Fruit fly (Drosophila melanogaster): ENCODE results near the gene CG44271.

dm6 chr2L:6786674-6787028 lies 38.9 kb upstream of the CG44271 start, which contains the start of gene nrv1:
- TF ChIP-seq CG12768 (GFP tag; optimal IDR thresholded peaks at IDR 0.05) (no peak), cnc (optimal IDR thresholded peaks at IDR 0.05) (no peak), CG7045 (GFP tag; optimal IDR thresholded peaks at IDR 0.05) (no peak), kay (GFP tag; ENCODE audit: borderline replicate concordance) (no peak), CG14711 (tag; optimal IDR thresholded peaks at IDR 0.05) (no peak), cic (GFP tag; optimal IDR thresholded peaks at IDR 0.05) (no peak), tj (GFP tag; optimal IDR thresholded peaks at IDR 0.05) (no peak), CG11617 (GFP tag; optimal IDR thresholded peaks at IDR 0.05) (no peak), pad (GFP tag; optimal IDR thresholded peaks at IDR 0.05) (no peak), Hr96 (GFP tag; optimal IDR thresholded peaks at IDR 0.05) (no peak), toe (GFP tag; optimal IDR thresholded peaks at IDR 0.05) (no peak)

All from whole organism, adult.